Fruit fly (Drosophila melanogaster): ENCODE results near the gene ValRS-m.

ValRS-m gene

dm6 chr3L:8931916-8932315 is 32.7 kb downstream of the ValRS-m start:
- TF ChIP-seq h (optimal IDR thresholded peaks at IDR 0.05), result no peak
- no peak for TF ChIP-seq psq (optimal IDR thresholded peaks at IDR 0.05)
- no peak for TF ChIP-seq ttk (optimal IDR thresholded peaks at IDR 0.05)
- no peak for TF ChIP-seq Myc (optimal IDR thresholded peaks at IDR 0.05)
- no peak for TF ChIP-seq insv (optimal IDR thresholded peaks at IDR 0.05)
- no peak for TF ChIP-seq Sin3A (optimal IDR thresholded peaks at IDR 0.05)

dm6 chr3L:8929527-8929926 is 35.0 kb downstream of the ValRS-m start:
- TF ChIP-seq psq (optimal IDR thresholded peaks at IDR 0.05) (no peak), ttk (optimal IDR thresholded peaks at IDR 0.05) (no peak), Myc (optimal IDR thresholded peaks at IDR 0.05) (no peak), Sin3A (optimal IDR thresholded peaks at IDR 0.05) (no peak)

dm6 chr3L:8925679-8926078 is 38.9 kb downstream of the ValRS-m start:
- TF ChIP-seq insv (optimal IDR thresholded peaks at IDR 0.05), result no peak
- no peak for TF ChIP-seq ttk (optimal IDR thresholded peaks at IDR 0.05)
- TF ChIP-seq h (optimal IDR thresholded peaks at IDR 0.05), result no peak
- no peak for TF ChIP-seq Myc (optimal IDR thresholded peaks at IDR 0.05)
- no peak for TF ChIP-seq Sin3A (optimal IDR thresholded peaks at IDR 0.05)
- no peak for TF ChIP-seq psq (optimal IDR thresholded peaks at IDR 0.05)

dm6 chr3L:8924999-8925398 is 39.6 kb downstream of the ValRS-m start:
- no peak for TF ChIP-seq h (optimal IDR thresholded peaks at IDR 0.05)
- no peak for TF ChIP-seq Sin3A (optimal IDR thresholded peaks at IDR 0.05)

dm6 chr3L:8924417-8924913 is 40.1 kb downstream of the ValRS-m start:
- TF ChIP-seq ttk (optimal IDR thresholded peaks at IDR 0.05) (no peak), insv (optimal IDR thresholded peaks at IDR 0.05) (no peak), psq (optimal IDR thresholded peaks at IDR 0.05) (no peak), h (optimal IDR thresholded peaks at IDR 0.05) (no peak), Myc (optimal IDR thresholded peaks at IDR 0.05) (no peak), Sin3A (optimal IDR thresholded peaks at IDR 0.05) (no peak)

- no peak for TF ChIP-seq psq (optimal IDR thresholded peaks at IDR 0.05)
- TF ChIP-seq Sin3A (optimal IDR thresholded peaks at IDR 0.05), result no peak
Measured at dm6 chr3L:8920710-8921109, 43.9 kb downstream of the ValRS-m start.

dm6 chr3L:8919678-8920077 is 44.9 kb downstream of the ValRS-m start:
- TF ChIP-seq psq (optimal IDR thresholded peaks at IDR 0.05) (no peak), insv (optimal IDR thresholded peaks at IDR 0.05) (no peak), Sin3A (optimal IDR thresholded peaks at IDR 0.05) (no peak), ttk (optimal IDR thresholded peaks at IDR 0.05) (no peak), h (optimal IDR thresholded peaks at IDR 0.05) (no peak), Myc (optimal IDR thresholded peaks at IDR 0.05) (no peak)

dm6 chr3L:8913537-8914108 is 50.9 kb downstream of the ValRS-m start:
- TF ChIP-seq h (optimal IDR thresholded peaks at IDR 0.05) (no peak), insv (optimal IDR thresholded peaks at IDR 0.05) (no peak), Sin3A (optimal IDR thresholded peaks at IDR 0.05) (no peak)

dm6 chr3L:8912332-8912731 is 52.2 kb downstream of the ValRS-m start, which contains the start of the genes Tsp66E and mfr:
Gene Tsp66E (plus strand): TSS chr3L:8912499.
Gene mfr (minus strand): TSS chr3L:8912671.
- TF ChIP-seq h (optimal IDR thresholded peaks at IDR 0.05) (no peak), Myc (optimal IDR thresholded peaks at IDR 0.05) (no peak), psq (optimal IDR thresholded peaks at IDR 0.05) (no peak), Sin3A (optimal IDR thresholded peaks at IDR 0.05) (no peak), insv (optimal IDR thresholded peaks at IDR 0.05) (no peak), ttk (optimal IDR thresholded peaks at IDR 0.05) (no peak)

Data from Kc167 (cell line).